Fruit fly (Drosophila melanogaster) whole organism, adult: ENCODE measurements around the gene CG31689.
A peak's percentile ranks its signal among the peaks of the same experiment; 100 is the strongest.

Experiments
- CG11617 ChIP-seq: fragments of 200-800 bp; sonication (Bioruptor generic); optimal IDR thresholded peaks from 2 replicates; lab custom pipeline; 2017; ENCODE audit warnings: mild to moderate bottlenecking, missing biosample characterization, missing genetic modification reagents, missing genetic modification characterization
- CG1620 ChIP-seq: fragments of 200-800 bp; sonication (Bioruptor generic); optimal IDR thresholded peaks from 2 replicates; lab custom pipeline; 2016; ENCODE audit warnings: missing biosample characterization, missing genetic modification characterization
- CG33017 ChIP-seq: fragments of 200-800 bp; sonication (Bioruptor generic); optimal IDR thresholded peaks from 2 replicates; lab custom pipeline; 2018; ENCODE audit warnings: missing biosample characterization, mild to moderate bottlenecking, missing genetic modification characterization, moderate library complexity
- CG7045 ChIP-seq: fragments of 200-800 bp; sonication (Bioruptor generic); optimal IDR thresholded peaks from 2 replicates; lab custom pipeline; 2017; ENCODE audit warnings: missing biosample characterization, mild to moderate bottlenecking, missing genetic modification characterization
- Hr96 ChIP-seq: fragments of 200-800 bp; sonication (Bioruptor generic); optimal IDR thresholded peaks from 2 replicates; lab custom pipeline; 2016; ENCODE audit warnings: missing biosample characterization, missing genetic modification characterization
- Mnt ChIP-seq: fragments of 200-800 bp; sonication (Bioruptor generic); optimal IDR thresholded peaks from 2 replicates; lab custom pipeline; 2016; ENCODE audit warnings: missing biosample characterization, mild to moderate bottlenecking, missing genetic modification characterization
- cic ChIP-seq: fragments of 200-800 bp; sonication (Bioruptor generic); optimal IDR thresholded peaks from 2 replicates; lab custom pipeline; 2017; ENCODE audit warnings: missing biosample characterization, mild to moderate bottlenecking, missing genetic modification characterization, moderate library complexity
- cnc ChIP-seq, 2 experiments: fragments of >200 bp; optimal IDR thresholded peaks; 2 replicates each; lab custom pipeline; 2017

- no peak for TF ChIP-seq Hr96 (GFP tag; lab: Kevin White, UChicago)
- TF ChIP-seq CG11617 (GFP tag; lab: Kevin White, UChicago) = no peak
- TF ChIP-seq cnc (optimal IDR thresholded peaks at IDR 0.05; lab: Kevin White, UChicago) = no peak
- peak; percentile 79 for TF ChIP-seq cic
- TF ChIP-seq CG1620 (GFP tag; lab: Kevin White, UChicago) = no peak
- no peak for TF ChIP-seq CG33017 (tag; lab: Kevin White, UChicago)
- no peak for TF ChIP-seq CG7045
- TF ChIP-seq Mnt = no peak
These were observed 28.4 kb downstream of the CG31689 start for dm6 chr2L:2753789-2754436.
